Worm (Caenorhabditis elegans) whole organism, midembryonic: ENCODE measurements around the gene K01A12.3.

Source experiments
- ref-1 ChIP-seq: fragments of 200-800 bp; sonication (Bioruptor generic); conservative IDR thresholded peaks from 2 replicates; pipeline ENCODE4 v1.3.6; 2022; ENCODE audit warnings: missing genetic modification reagents, missing genetic modification characterization, missing compliant biosample characterization
- ztf-23 ChIP-seq: fragments of 200-800 bp; sonication (Bioruptor generic); IDR thresholded peaks from 2 replicates; pipeline ENCODE4 v1.3.6; 2022; ENCODE audit warnings: missing genetic modification reagents, missing genetic modification characterization, missing compliant biosample characterization

- TF ChIP-seq ztf-23 (GFP tag; lab: Robert Waterston, UW) (no peak), ref-1 (GFP tag; lab: Robert Waterston, UW) (no peak)
Measured at ce11 chrX:8604160-8604559, 20.8 kb downstream of the K01A12.3 start.
